Fruit fly (Drosophila melanogaster) whole organism, wandering third instar larva: ENCODE results near the gene CG34453.
A peak's percentile ranks its signal among the peaks of the same experiment; 100 is the strongest.

Experiments
- CG32264 ChIP-seq: fragments of 200-800 bp; sonication (Bioruptor generic); optimal IDR thresholded peaks from 2 replicates; lab custom pipeline; 2016; ENCODE audit warnings: missing biosample characterization, missing genetic modification characterization
- CG9705 ChIP-seq: fragments of 200-800 bp; sonication (Bioruptor generic); optimal IDR thresholded peaks from 2 replicates; lab custom pipeline; 2018; ENCODE audit warnings: missing biosample characterization, mild to moderate bottlenecking, missing genetic modification characterization
- CrebA ChIP-seq: fragments of 200-800 bp; sonication (Bioruptor generic); optimal IDR thresholded peaks from 2 replicates; lab custom pipeline; 2016; ENCODE audit warnings: missing biosample characterization, mild to moderate bottlenecking, missing genetic modification characterization, borderline replicate concordance
- Dfd ChIP-seq: fragments of >200 bp; optimal IDR thresholded peaks from 2 replicates; lab custom pipeline; 2017; ENCODE audit warnings: missing biosample characterization, missing genetic modification characterization
- Dif ChIP-seq: fragments of 200-275, 200-300 bp; sonication (Bioruptor generic); optimal IDR thresholded peaks from 2 replicates; lab custom pipeline; 2018; ENCODE audit warnings: missing biosample characterization, missing genetic modification characterization; ENCODE audit not compliant: partially characterized antibody
- GATAd ChIP-seq: sonication (Bioruptor generic); optimal IDR thresholded peaks from 2 replicates; lab custom pipeline; 2016; ENCODE audit warnings: missing biosample characterization, missing genetic modification characterization
- HLH106 ChIP-seq: fragments of 200-800 bp; optimal IDR thresholded peaks from 3 replicates; lab custom pipeline; 2019; ENCODE audit warnings: missing biosample characterization, mild to moderate bottlenecking, missing genetic modification characterization, moderate library complexity
- Hnf4 ChIP-seq: fragments of 200-800 bp; sonication (Bioruptor generic); optimal IDR thresholded peaks from 2 replicates; lab custom pipeline; 2016; ENCODE audit warnings: missing biosample characterization, mild to moderate bottlenecking, missing genetic modification characterization
- Hr78 ChIP-seq: fragments of >200 bp; optimal IDR thresholded peaks from 2 replicates; lab custom pipeline; 2017; ENCODE audit warnings: missing biosample characterization, missing genetic modification characterization
- Hr83 ChIP-seq: fragments of 200-300 bp; sonication (Bioruptor generic); optimal IDR thresholded peaks from 2 replicates; lab custom pipeline; 2016; ENCODE audit warnings: missing biosample characterization, mild to moderate bottlenecking, missing genetic modification characterization, moderate library complexity; ENCODE audit not compliant: poor library complexity, severe bottlenecking
- Jra ChIP-seq: sonication (Bioruptor generic); optimal IDR thresholded peaks from 2 replicates; lab custom pipeline; 2016; ENCODE audit warnings: missing biosample characterization, missing genetic modification characterization
- Mio ChIP-seq: sonication (Bioruptor generic); optimal IDR thresholded peaks from 2 replicates; lab custom pipeline; 2016; ENCODE audit warnings: missing biosample characterization, missing genetic modification characterization
- OdsH ChIP-seq: fragments of 200-800 bp; sonication (Bioruptor generic); optimal IDR thresholded peaks from 2 replicates; lab custom pipeline; 2016; ENCODE audit warnings: missing biosample characterization, mild to moderate bottlenecking, missing genetic modification characterization
- Rel ChIP-seq, 2 experiments: fragments of 200-800 bp; sonication (Bioruptor generic) in 1 of 2; optimal IDR thresholded peaks; 2 replicates in 1 of 2; 3 replicates in 1 of 2; lab custom pipeline; 2016 to 2019; ENCODE audit warnings: mild to moderate bottlenecking in 2 of 2, missing biosample characterization in 2 of 2, missing genetic modification characterization in 2 of 2, moderate library complexity in 1 of 2
- Sp1 ChIP-seq: fragments of 200-800 bp; sonication (Bioruptor generic); optimal IDR thresholded peaks from 3 replicates; lab custom pipeline; 2019; ENCODE audit warnings: missing biosample characterization, mild to moderate bottlenecking, missing genetic modification characterization, moderate library complexity
- Vsx2 ChIP-seq: fragments of 200-300, 225-300 bp; sonication (Bioruptor generic); optimal IDR thresholded peaks from 2 replicates; lab custom pipeline; 2018; ENCODE audit warnings: missing biosample characterization, missing genetic modification characterization; ENCODE audit not compliant: partially characterized antibody
- br ChIP-seq: fragments of 200-800 bp; sonication (Bioruptor generic); optimal IDR thresholded peaks from 2 replicates; lab custom pipeline; 2016; ENCODE audit warnings: missing biosample characterization, missing genetic modification characterization
- brk ChIP-seq: fragments of 200-800 bp; sonication (Bioruptor generic); optimal IDR thresholded peaks from 2 replicates; lab custom pipeline; 2016; ENCODE audit warnings: missing biosample characterization, mild to moderate bottlenecking, missing genetic modification characterization
- dl ChIP-seq, 2 experiments: fragments of 175-275, 200-275 bp in 1 of 2; fragments of 200-275 bp in 1 of 2; sonication (Bioruptor generic); optimal IDR thresholded peaks; lab custom pipeline; 2018; ENCODE audit warnings: mild to moderate bottlenecking in 2 of 2, missing biosample characterization in 2 of 2, missing genetic modification characterization in 2 of 2, moderate library complexity in 2 of 2; ENCODE audit not compliant: partially characterized antibody in 2 of 2, insufficient read depth in 1 of 2
- dmrt93B ChIP-seq: fragments of 200-800 bp; sonication (Bioruptor generic); optimal IDR thresholded peaks from 2 replicates; lab custom pipeline; 2018; ENCODE audit warnings: missing biosample characterization, mild to moderate bottlenecking, missing genetic modification characterization
- ey ChIP-seq: fragments of 200-800 bp; sonication (Bioruptor generic); optimal IDR thresholded peaks from 2 replicates; lab custom pipeline; 2016; ENCODE audit warnings: missing biosample characterization, missing genetic modification characterization
- foxo ChIP-seq, 2 experiments: fragments of 200-800 bp; sonication (Bioruptor generic); optimal IDR thresholded peaks; 2 replicates in 1 of 2; 3 replicates in 1 of 2; lab custom pipeline; 2016 to 2017; ENCODE audit warnings: missing biosample characterization in 2 of 2, missing genetic modification characterization in 2 of 2
- h ChIP-seq: fragments of 200-800 bp; sonication (Bioruptor generic); optimal IDR thresholded peaks from 3 replicates; lab custom pipeline; 2016; ENCODE audit warnings: missing biosample characterization, mild to moderate bottlenecking, missing genetic modification characterization
- jim ChIP-seq: fragments of 175-275, 200-325 bp; sonication (Bioruptor generic); optimal IDR thresholded peaks from 2 replicates; lab custom pipeline; 2016; ENCODE audit warnings: missing biosample characterization, mild to moderate bottlenecking, missing genetic modification characterization
- lola ChIP-seq: fragments of >200 bp; optimal IDR thresholded peaks from 2 replicates; lab custom pipeline; 2017; ENCODE audit warnings: missing biosample characterization, missing genetic modification characterization
- pan ChIP-seq: fragments of >200 bp; optimal IDR thresholded peaks from 2 replicates; lab custom pipeline; 2017
- psq ChIP-seq: fragments of 200-800 bp; sonication (Bioruptor generic); optimal IDR thresholded peaks from 3 replicates; lab custom pipeline; 2017; ENCODE audit warnings: missing biosample characterization, mild to moderate bottlenecking, missing genetic modification characterization, moderate library complexity
- sage ChIP-seq: fragments of 200-800 bp; sonication (Bioruptor generic); optimal IDR thresholded peaks from 2 replicates; lab custom pipeline; 2016; ENCODE audit warnings: missing biosample characterization, mild to moderate bottlenecking, missing genetic modification characterization
- sv ChIP-seq: fragments of 200-800 bp; sonication (Bioruptor generic); optimal IDR thresholded peaks from 3 replicates; lab custom pipeline; 2016; ENCODE audit warnings: missing biosample characterization, missing genetic modification characterization
- tai ChIP-seq: sonication (Bioruptor generic); optimal IDR thresholded peaks from 2 replicates; lab custom pipeline; 2016; ENCODE audit warnings: missing biosample characterization, missing genetic modification characterization
- woc ChIP-seq: sonication (Bioruptor generic); optimal IDR thresholded peaks from 2 replicates; lab custom pipeline; 2016; ENCODE audit warnings: missing biosample characterization, mild to moderate bottlenecking, missing genetic modification characterization

Gene CG34453

DNA sequence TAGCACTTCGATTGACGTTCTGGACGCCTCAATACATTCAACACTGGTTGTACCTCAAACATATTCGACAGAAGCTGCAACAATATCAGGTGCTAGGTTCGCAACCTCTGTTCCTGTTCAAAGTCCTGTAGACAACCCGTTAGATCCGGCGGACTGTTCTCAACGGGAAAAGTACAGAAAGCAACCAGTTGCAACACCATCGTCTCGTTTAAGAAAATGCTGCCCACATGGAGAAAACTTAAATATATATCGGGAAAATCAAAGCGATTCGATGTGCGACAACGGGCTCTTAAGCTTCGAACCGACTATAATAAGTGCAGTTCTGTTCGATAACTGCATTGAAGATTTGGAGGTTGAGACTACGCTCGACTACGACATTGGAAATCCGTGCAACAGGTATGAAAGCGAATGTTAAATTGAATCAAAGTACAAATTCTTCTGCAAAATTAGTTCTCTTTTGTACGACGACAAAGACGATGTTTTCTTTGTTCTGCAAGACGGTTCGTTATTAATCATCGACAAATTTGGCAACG is 15.1 kb upstream of the CG34453 start:
- TF ChIP-seq woc (GFP tag; lab: Kevin White, UChicago) (no peak), foxo (GFP tag; optimal IDR thresholded peaks at IDR 0.05; lab: Kevin White, UChicago) (no peak), CG32264 (GFP tag; lab: Kevin White, UChicago) (no peak), dl (GFP tag; optimal IDR thresholded peaks at IDR 0.05; lab: Kevin White, UChicago; ENCODE audit: insufficient read depth in 1 of 2, partially characterized antibody in 2 of 2) (no peak), CG9705 (GFP tag; lab: Kevin White, UChicago) (no peak), Rel (GFP tag; optimal IDR thresholded peaks at IDR 0.05; lab: Kevin White, UChicago) (no peak), Rel (tag; optimal IDR thresholded peaks at IDR 0.05; lab: Kevin White, UChicago) (no peak), HLH106 (no peak), OdsH (GFP tag; lab: Kevin White, UChicago) (no peak)
- TF ChIP-seq, all 38 proteins: peak for 0

DNA sequence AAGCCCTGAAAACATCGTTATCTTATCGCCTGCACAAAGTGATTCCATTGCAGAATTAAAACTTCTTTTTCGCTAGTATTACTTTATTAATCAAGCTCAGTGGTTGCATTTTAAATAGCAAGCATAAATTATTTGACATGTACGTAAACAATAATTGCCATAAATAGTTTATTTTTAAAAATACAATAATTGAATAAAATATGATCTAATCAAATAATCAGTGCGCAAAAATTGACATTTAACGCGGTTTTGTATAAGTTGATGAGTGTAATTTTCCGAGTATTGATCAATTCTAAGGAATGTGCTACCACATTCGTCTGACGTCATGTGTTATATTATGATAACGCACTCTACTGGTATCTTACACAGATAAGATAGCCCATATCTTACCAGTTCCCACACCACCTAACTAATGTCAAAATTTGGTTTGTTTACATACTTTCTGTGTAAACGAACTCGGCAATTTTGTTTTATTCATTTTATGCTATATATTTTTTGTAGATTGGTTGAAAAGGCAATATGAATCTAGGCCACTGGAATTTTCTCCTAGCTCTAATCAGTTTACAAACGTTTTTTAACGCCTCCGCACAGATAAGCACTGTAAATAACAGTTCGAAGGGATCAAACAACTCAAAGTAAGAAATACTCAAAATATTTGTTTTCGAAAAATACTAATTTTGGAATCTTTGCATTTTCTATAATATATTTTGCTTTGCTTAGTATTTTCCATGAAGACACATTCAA is 14.5 kb upstream of the CG34453 start, which contains the start of gene mthl14:
Gene mthl14, plus strand, starts transcription at position 10 of the 744 bp plus-strand sequence.
- TF ChIP-seq CG32264 (GFP tag; lab: Kevin White, UChicago) (no peak), br (no peak), h (no peak), Hr78 (no peak), foxo (GFP tag; optimal IDR thresholded peaks at IDR 0.05; lab: Kevin White, UChicago) (no peak), dl (GFP tag; optimal IDR thresholded peaks at IDR 0.05; lab: Kevin White, UChicago; ENCODE audit: insufficient read depth in 1 of 2, partially characterized antibody in 2 of 2) (no peak), Rel (GFP tag; optimal IDR thresholded peaks at IDR 0.05; lab: Kevin White, UChicago) (no peak), Rel (tag; optimal IDR thresholded peaks at IDR 0.05; lab: Kevin White, UChicago) (no peak), Dif (GFP tag; lab: Kevin White, UChicago) (no peak), Dfd (GFP tag; lab: Kevin White, UChicago) (no peak), Sp1 (no peak), tai (GFP tag; lab: Kevin White, UChicago) (no peak), pan (lab: Kevin White, UChicago) (no peak), OdsH (GFP tag; lab: Kevin White, UChicago) (no peak), sv (GFP tag; lab: Kevin White, UChicago) (no peak), Jra (GFP tag; lab: Kevin White, UChicago) (no peak), dmrt93B (GFP tag; lab: Kevin White, UChicago) (no peak)

DNA sequence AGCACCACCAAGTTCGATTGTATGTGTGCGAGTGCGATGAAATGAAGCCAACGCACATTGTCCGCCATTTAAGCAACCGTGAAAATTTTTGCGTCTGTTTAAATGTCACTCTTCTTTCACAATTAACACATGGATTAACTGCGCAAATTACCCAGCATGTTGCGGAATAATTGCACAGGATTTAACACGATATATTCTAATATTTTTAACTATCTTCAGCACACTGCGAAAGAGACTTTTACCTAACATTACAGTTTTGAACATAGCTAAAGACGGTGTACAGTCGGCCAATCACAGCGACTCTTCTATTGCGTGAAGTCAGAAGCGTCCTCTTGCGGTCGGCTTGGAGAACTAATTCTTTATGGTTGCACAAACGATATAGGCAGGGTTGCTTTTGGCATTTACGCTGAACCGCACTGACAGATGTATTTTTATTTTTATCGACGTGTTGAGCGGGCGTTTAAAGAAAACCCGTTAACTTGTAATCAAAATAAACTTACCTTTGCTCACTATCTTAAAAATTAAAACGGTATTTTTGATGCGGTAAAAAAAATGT is 13.6 kb upstream of the CG34453 start:
- TF ChIP-seq dmrt93B (GFP tag; lab: Kevin White, UChicago) = no peak
- TF ChIP-seq Hr83 (GFP tag; lab: Kevin White, UChicago) = peak; percentile 57
- TF ChIP-seq ey = peak; percentile 11
- TF ChIP-seq psq (GFP tag; lab: Kevin White, UChicago) = peak; percentile 12
- peak; percentile 27 for TF ChIP-seq OdsH (GFP tag; lab: Kevin White, UChicago)
- TF ChIP-seq Vsx2 = peak; percentile 63
- no peak for TF ChIP-seq foxo (GFP tag; optimal IDR thresholded peaks at IDR 0.05; lab: Kevin White, UChicago)
- TF ChIP-seq Rel (GFP tag; optimal IDR thresholded peaks at IDR 0.05; lab: Kevin White, UChicago) = no peak
- no peak for TF ChIP-seq Rel (tag; optimal IDR thresholded peaks at IDR 0.05; lab: Kevin White, UChicago)
- no peak for TF ChIP-seq sage
- no peak for TF ChIP-seq brk (GFP tag; lab: Kevin White, UChicago)
- TF ChIP-seq br = no peak
- TF ChIP-seq Mio (GFP tag; lab: Kevin White, UChicago) = no peak
- TF ChIP-seq Hnf4 (GFP tag; lab: Kevin White, UChicago) = peak; percentile 39
- TF ChIP-seq CrebA = no peak
- no peak for TF ChIP-seq lola (GFP tag; lab: Kevin White, UChicago)
- TF ChIP-seq jim = no peak
- peak; percentile 42 for TF ChIP-seq tai (GFP tag; lab: Kevin White, UChicago)
- peak; percentile 9 for TF ChIP-seq CG32264 (GFP tag; lab: Kevin White, UChicago)
- TF ChIP-seq CG9705 (GFP tag; lab: Kevin White, UChicago) = peak; percentile 30
- TF ChIP-seq sv (GFP tag; lab: Kevin White, UChicago) = peak; percentile 20
- no peak for TF ChIP-seq GATAd (GFP tag; lab: Kevin White, UChicago)
- TF ChIP-seq Dif (GFP tag; lab: Kevin White, UChicago) = peak; percentile 68
